Fruit fly (Drosophila melanogaster): ENCODE data around the gene RpL3.

- TF ChIP-seq EcR (GFP tag; optimal IDR thresholded peaks at IDR 0.05), result no peak
- TF ChIP-seq CG34367 (tag; optimal IDR thresholded peaks at IDR 0.05), result no peak
- TF ChIP-seq CG4496 (GFP tag; IDR thresholded peaks at IDR 0.05), result no peak
- TF ChIP-seq D1 (tag; optimal IDR thresholded peaks at IDR 0.05), result no peak
- TF ChIP-seq Ets98B (GFP tag; IDR thresholded peaks at IDR 0.05), result no peak
- no peak for TF ChIP-seq CG15710 (tag; optimal IDR thresholded peaks at IDR 0.05)
- no peak for TF ChIP-seq CG14655 (GFP tag; optimal IDR thresholded peaks at IDR 0.05)
- TF ChIP-seq CG9948 (tag; optimal IDR thresholded peaks at IDR 0.05), result no peak
- TF ChIP-seq CG8301 (tag; optimal IDR thresholded peaks at IDR 0.05), result no peak
- TF ChIP-seq CG13204 (GFP tag; optimal IDR thresholded peaks at IDR 0.05), result no peak
- no peak for TF ChIP-seq fd96Ca (GFP tag; IDR thresholded peaks at IDR 0.05)
- TF ChIP-seq CG12605 (GFP tag; IDR thresholded peaks at IDR 0.05), result no peak
- no peak for TF ChIP-seq Snoo (tag; optimal IDR thresholded peaks at IDR 0.05)
Measured at dm6 chr3R:11225220-11225619, 3.5 kb downstream of the RpL3 start, which contains the start of gene scpr-C.

Measured in whole organism, pupa.